Fruit fly (Drosophila melanogaster): ENCODE measurements around the gene Osi10b.

DNA sequence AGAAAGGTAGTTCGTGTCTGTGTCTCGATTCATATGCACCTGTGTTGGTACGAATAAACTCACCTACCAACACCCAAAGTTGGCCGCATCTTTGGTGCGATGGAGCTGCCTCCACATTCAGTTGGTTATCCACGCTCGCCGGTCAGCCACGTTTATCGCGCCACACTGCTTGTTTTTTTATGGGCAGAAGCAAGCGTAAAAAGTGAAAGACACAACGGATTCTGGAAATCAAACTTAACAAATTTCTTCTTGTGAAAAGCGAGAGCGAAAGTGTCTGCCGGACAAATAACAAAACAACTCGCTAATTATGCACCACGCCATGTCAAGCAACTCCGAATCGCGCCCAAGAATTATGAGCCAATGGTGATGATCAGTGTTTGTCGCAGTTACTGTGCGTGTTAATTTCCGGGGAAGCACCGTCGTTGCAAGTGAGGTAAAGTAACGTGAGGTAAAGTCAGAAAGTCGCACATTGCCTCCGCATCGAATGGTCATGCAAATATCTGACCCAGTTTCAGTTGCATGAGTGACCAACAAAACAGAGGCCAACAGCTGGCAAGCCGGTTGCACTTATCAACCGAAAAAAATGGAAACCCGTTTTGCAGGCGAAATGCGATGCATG, 45.8 kb downstream of the Osi10b start, which contains the start of gene Osi17:
- TF ChIP-seq Snoo (tag; optimal IDR thresholded peaks at IDR 0.05) = no peak
- TF ChIP-seq EcR (GFP tag; optimal IDR thresholded peaks at IDR 0.05) = no peak
- TF ChIP-seq Pif1B (GFP tag; optimal IDR thresholded peaks at IDR 0.05) = no peak
- TF ChIP-seq CG14655 (GFP tag; optimal IDR thresholded peaks at IDR 0.05) = no peak
- TF ChIP-seq CG13204 (GFP tag; optimal IDR thresholded peaks at IDR 0.05) = no peak
- no peak for TF ChIP-seq CG10348 (GFP tag; IDR thresholded peaks at IDR 0.05)
